Worm (Caenorhabditis elegans) whole organism, L4/young adult: ENCODE data around the gene srw-54.
"Not testable (repeated sequence)": the region's sequence is repeated elsewhere in the genome, so short reads cannot be mapped to it uniquely, and the experiment has no call there.

ENCODE experiments used
- W03F9.2 ChIP-seq: fragments of 150-350 bp; optimal IDR thresholded peaks from 2 replicates; lab custom pipeline; 2014; ENCODE audit warnings: missing biosample characterization, missing genetic modification characterization
- dao-5 ChIP-seq: sonication (generic microtip); optimal IDR thresholded peaks from 2 replicates; lab custom pipeline; 2016; ENCODE audit warnings: missing genotype, missing genetic modification characterization, moderate library complexity, missing compliant biosample characterization
- him-1 ChIP-seq: sonication (generic microtip); optimal IDR thresholded peaks from 2 replicates; lab custom pipeline; 2016; ENCODE audit warnings: missing genotype, missing genetic modification reagents, missing genetic modification characterization, missing compliant biosample characterization

srw-54 gene

DNA sequence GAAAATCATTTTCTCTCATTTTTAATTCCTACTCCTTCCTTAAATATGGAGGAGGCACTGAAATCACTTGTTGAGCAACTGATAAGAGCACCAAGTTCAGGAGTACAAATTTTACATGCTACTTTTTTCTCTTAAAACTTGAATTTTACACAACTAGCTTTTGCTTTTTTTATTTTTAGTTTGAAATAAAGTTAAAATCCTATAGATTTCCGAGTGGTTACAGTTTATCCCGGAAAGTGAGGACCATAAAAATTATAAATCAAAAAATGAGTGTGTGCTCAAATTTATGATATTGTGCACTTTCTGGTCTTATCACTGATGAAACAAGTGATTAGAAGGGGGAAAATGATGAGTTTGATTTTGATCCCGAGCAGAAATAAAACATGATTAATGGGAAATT lies 16.8 kb downstream of the srw-54 start, which contains the start of gene oac-53:
Gene oac-53, minus strand, starts transcription at position 9 of the 400 bp plus-strand sequence.
- no peak for TF ChIP-seq dao-5 (tag; lab: Kevin White, UChicago)
- TF ChIP-seq him-1 (tag; lab: Kevin White, UChicago), result no peak
- TF ChIP-seq W03F9.2 (tag; lab: Kevin White, UChicago), result no peak

DNA sequence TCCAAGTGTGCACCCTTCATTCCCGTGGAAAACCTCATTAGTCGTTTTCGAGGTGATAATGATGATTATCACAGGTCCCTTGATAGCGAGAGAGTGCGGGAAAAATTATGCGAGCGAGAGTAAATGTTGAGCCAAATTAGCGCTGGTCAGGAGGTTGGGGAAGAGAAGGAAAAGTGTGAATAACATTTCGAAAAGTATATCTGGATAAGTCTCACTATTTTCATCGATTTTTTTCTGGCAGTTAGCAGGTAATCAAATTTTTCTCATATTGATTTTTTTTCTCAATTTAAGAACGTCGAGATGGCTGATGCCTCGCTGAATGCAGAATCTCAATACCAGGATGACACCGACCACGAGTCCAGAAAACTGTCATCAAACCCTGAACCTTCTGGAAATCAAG lies 17.9 kb downstream of the srw-54 start, which contains the start of gene W06G6.2:
Gene W06G6.2, plus strand, starts transcription at position 301 of the 400 bp plus-strand sequence.
- TF ChIP-seq W03F9.2 (tag; lab: Kevin White, UChicago), result no peak
- TF ChIP-seq him-1 (tag; lab: Kevin White, UChicago), result no peak
- TF ChIP-seq dao-5 (tag; lab: Kevin White, UChicago), result no peak

DNA sequence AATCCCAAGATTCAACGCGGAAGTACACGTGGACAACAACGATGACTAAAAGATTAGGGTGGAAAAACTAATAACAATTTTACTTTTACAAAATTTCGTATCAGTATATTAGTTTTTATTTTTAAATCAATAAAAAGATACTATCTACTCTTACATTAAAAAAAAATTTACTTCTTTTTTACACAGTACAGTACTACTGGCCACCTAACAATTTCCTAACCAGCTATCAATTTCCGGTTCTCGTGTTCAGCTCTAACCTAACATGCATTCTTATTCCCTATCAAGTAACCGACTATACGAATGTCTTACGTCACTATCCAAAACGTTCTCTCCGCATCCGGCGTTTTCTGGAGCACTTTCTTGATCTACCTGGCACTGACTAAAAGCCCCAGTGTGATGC lies 18.5 kb downstream of the srw-54 start, which contains the start of gene srd-21:
Gene srd-21, plus strand, starts transcription at position 301 of the 400 bp plus-strand sequence.
- no peak for TF ChIP-seq W03F9.2 (tag; lab: Kevin White, UChicago)

- TF ChIP-seq dao-5 (tag; lab: Kevin White, UChicago) (no peak), him-1 (tag; lab: Kevin White, UChicago) (no peak), W03F9.2 (tag; lab: Kevin White, UChicago) (no peak)
These were observed 24.8 kb downstream of the srw-54 start, which contains the start of gene mltn-11 for ce11 chrV:16635911-16636310. Gene mltn-11 (plus strand): TSS chrV:16636186.

DNA sequence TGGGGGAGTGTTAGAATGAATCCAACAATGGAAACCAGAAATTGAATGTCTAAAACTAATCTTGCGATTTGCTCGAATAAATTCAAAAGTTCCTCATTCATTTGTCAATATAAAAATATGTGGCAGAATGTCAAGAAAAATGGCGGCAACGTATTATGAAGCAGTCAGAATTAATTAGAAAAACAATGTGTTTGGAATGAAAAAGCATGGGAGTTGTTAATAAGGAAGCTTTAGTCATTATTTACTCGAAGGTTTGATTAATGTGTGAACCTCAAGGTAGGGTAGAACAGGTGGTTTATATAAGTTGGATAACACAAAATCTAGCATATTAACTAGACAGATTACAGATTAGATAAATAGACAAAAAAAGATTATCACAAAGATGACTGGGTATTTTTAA lies 27.1 kb downstream of the srw-54 start, which contains the start of gene srw-76:
Gene srw-76, minus strand, starts transcription at position 101 of the 400 bp plus-strand sequence.
- TF ChIP-seq dao-5 (tag; lab: Kevin White, UChicago), result no peak
- TF ChIP-seq W03F9.2 (tag; lab: Kevin White, UChicago), result no peak
- no peak for TF ChIP-seq him-1 (tag; lab: Kevin White, UChicago)

- TF ChIP-seq him-1 (tag; lab: Kevin White, UChicago), result no peak
- TF ChIP-seq dao-5 (tag; lab: Kevin White, UChicago), result no peak
- TF ChIP-seq W03F9.2 (tag; lab: Kevin White, UChicago), result no peak
These were observed 29.2 kb downstream of the srw-54 start for ce11 chrV:16640366-16640765.

DNA sequence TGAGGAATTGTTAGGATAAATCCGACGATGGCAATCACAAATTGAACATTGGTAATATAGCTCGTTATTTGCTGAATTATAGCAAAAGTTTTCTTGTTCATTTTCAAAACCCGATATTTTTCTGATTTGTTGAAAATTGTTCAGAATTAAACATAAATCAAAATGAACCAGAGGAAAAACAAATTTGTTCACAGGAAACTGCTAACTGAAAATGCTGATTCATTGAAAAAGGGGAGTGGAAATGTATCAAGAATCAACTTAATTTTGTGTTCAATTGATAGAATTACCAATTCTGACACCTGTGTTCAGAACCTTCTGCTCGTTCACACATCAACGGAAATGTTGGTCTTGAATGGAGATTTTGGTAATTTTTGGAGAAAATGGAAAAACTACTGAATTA lies 32.4 kb downstream of the srw-54 start, which contains the start of gene srw-77:
Gene srw-77, minus strand, starts transcription at position 101 of the 400 bp plus-strand sequence.
- TF ChIP-seq him-1 (tag; lab: Kevin White, UChicago) (no peak), dao-5 (tag; lab: Kevin White, UChicago) (no peak), W03F9.2 (tag; lab: Kevin White, UChicago) (no peak)

ce11 chrV:16645201-16645940 lies 34.2 kb downstream of the srw-54 start, which contains the start of gene W06G6.17:
Gene W06G6.17 (minus strand): TSS chrV:16645251.
- TF ChIP-seq him-1 (tag; lab: Kevin White, UChicago) (no peak), dao-5 (tag; lab: Kevin White, UChicago) (no peak), W03F9.2 (tag; lab: Kevin White, UChicago) (no peak)

DNA sequence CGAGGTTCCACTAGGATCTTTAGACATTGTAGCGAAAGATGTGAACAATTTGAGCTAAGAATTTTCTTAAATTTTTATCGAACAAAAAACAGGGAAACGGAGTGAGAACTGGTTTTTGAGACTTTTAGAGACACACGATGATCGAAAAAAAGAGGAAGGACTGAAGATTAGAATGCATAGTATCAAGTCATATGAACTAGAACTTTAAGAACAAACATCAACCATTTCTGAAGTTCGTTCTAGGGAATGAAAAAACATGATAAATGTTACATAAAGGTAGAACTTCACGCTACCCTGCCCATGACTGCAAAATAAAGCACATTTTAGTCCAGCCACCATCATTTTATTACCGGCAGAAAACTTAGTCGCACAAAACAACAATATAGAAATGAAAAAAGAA lies 35.2 kb downstream of the srw-54 start, which contains the start of gene W06G6.9:
Gene W06G6.9, minus strand, starts transcription at position 101 of the 400 bp plus-strand sequence.
- TF ChIP-seq dao-5 (tag; lab: Kevin White, UChicago) (no peak), him-1 (tag; lab: Kevin White, UChicago) (no peak), W03F9.2 (tag; lab: Kevin White, UChicago) (no peak)

DNA sequence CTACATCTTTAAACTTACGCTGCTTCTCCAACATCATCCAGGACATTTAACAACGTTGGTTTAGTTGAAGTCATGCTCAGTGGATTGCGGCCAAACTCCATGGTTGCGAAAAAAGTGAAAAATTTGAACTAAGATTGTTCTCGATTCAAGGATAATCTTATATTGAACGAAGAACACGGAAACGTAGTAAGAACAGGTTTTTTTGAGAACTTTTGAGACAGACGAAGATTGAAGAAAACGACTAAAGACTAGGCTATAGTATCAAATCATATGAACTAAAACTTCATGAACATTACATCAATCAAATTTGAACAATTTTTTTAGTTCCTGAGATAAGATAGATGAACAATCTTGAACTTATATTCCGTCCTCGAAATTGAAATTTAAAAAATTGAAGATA lies 36.0 kb downstream of the srw-54 start, which contains the start of gene W06G6.10:
Gene W06G6.10, minus strand, starts transcription at position 101 of the 400 bp plus-strand sequence.
- TF ChIP-seq him-1 (tag; lab: Kevin White, UChicago) (no peak), W03F9.2 (tag; lab: Kevin White, UChicago) (no peak), dao-5 (tag; lab: Kevin White, UChicago) (no peak)

ce11 chrV:16648317-16649018 lies 37.3 kb downstream of the srw-54 start, which contains the start of gene W06G6.20:
Gene W06G6.20 (minus strand): TSS chrV:16648367.
- TF ChIP-seq him-1 (tag; lab: Kevin White, UChicago), result no peak
- TF ChIP-seq W03F9.2 (tag; lab: Kevin White, UChicago), result no peak
- TF ChIP-seq dao-5 (tag; lab: Kevin White, UChicago), result no peak

- TF ChIP-seq W03F9.2, him-1, dao-5 (tag; lab: Kevin White, UChicago): not testable (repeated sequence)
These were observed 38.1 kb downstream of the srw-54 start, which contains the start of gene W06G6.11 for ce11 chrV:16649200-16649599. Gene W06G6.11 (minus strand): TSS chrV:16649300.

DNA sequence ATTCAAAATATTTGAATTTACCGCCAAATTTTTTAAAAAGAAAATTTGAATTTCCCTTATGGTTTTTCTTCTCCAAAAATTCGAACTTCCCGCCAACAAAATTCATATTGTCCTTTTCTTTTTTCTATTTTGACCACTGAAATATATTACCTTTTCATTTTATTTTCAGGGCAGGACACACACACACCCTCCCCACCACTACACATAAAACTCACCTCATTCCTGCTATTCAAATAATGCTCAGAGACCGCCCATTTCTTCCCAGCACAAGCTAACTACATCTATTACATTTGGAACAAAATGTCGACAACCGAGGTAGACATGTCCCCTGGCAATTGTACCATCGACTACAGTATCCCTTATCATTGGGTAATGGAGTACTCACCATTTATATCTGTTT lies 43.1 kb downstream of the srw-54 start, which contains the start of gene W06G6.15:
Gene W06G6.15, plus strand, starts transcription at position 301 of the 400 bp plus-strand sequence.
- TF ChIP-seq dao-5, him-1, W03F9.2 (tag; lab: Kevin White, UChicago): not testable (repeated sequence)
